Worm (Caenorhabditis elegans) whole organism, dauer: Measurements from ENCODE around the gene vrp-1.

Experiments
- unc-62 ChIP-seq: sonication (generic microtip); optimal IDR thresholded peaks from 2 replicates; lab custom pipeline; 2017; ENCODE audit warnings: missing biosample characterization, missing genetic modification reagents, missing genetic modification characterization

vrp-1 gene

DNA sequence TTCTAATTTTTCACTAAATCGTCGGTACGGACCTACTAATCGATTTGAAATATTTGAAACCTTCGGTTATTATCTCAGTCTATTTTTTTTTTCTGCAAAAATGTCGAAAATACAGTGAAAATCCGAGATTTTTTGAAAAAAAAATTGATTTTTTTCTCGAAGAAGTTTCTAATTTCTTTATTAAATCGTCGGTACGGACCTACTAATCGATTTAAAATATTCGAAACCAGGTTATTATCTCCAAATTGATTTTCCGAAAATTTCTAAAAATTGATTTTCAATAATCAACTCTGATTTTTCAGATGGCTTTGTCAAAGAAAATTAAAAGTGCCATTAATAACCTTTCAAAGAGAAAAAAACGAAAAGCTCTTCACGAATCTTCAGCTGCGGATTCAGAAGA lies 41.0 kb downstream of the vrp-1 start, which contains the start of gene ivph-3:
TSS of gene ivph-3 (plus strand) at position 301 of the 400 bp plus-strand sequence.
- TF ChIP-seq unc-62 (GFP tag; lab: Kevin White, UChicago) = no peak

DNA sequence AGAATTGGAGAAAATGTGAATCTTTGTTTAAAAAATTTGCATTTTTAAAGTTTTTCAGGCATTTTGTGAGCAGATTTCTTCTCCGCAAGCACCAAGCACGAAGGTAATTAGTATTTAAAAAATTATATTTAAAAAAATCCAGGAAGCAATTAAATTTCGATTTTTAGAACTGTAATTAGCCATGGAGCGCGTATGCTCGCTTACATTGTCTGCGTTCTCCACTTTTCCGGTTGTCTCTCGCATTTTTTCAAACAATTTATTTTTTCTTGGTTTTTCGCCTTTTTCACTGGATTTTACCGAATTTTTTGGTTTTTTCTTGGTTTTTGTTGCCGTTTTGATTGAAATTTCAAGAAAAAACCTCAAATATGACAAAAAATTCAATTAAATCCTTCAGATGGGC lies 42.9 kb downstream of the vrp-1 start:
- no peak for TF ChIP-seq unc-62 (GFP tag; lab: Kevin White, UChicago)

DNA sequence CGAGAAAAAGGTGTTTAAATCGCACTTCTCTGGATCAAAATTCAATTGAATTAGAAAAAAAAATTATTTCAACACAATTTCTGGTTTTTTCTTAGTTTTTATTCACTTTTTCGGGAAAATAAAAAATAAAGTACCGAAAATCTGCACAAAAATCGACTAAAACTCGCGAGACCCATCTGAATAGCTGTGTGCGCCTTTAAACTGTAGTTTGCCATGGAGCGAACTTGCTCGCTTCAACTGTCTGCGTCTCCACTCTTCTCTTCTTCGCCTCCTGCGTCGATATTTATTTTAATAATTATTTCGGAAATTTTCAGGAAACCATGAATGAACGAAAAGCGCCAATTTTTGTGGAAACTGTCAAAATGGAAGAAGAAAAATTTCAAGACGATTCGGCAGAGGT lies 43.5 kb downstream of the vrp-1 start:
- no peak for TF ChIP-seq unc-62 (GFP tag; lab: Kevin White, UChicago)

DNA sequence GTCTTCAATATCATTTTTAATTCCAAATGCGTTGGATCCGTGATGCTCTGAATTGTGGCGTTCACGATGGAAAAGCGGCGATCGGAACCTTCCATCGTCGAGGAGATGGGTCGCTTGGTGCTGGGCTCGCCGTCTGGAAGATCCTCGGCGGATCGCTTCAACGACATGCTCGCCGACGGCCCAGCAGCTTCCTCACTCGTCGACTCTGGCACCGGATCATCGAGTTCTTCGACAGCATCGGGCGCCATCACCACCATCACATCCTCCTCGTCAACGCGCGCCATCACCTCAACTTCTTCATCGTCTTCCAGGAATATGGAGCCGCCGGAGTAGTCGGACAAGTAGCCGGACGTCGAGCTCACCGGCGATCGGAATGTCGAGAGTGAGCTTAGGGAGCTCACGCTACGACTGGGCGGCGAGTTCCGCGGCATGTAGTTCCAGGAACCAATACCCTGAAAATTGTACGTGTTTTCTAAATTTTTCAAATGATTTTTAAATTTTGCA lies 50.6 kb downstream of the vrp-1 start, which contains the start of gene Y67D8C.6:
TSS of gene Y67D8C.6 (minus strand) at position 454 of the 504 bp plus-strand sequence.
- TF ChIP-seq unc-62 (GFP tag; lab: Kevin White, UChicago) = no peak
